Worm (Caenorhabditis elegans): ENCODE measurements around the gene Y16B4A.2.

Y16B4A.2 gene

ce11 chrX:14818464-14819259 is 47.0 kb upstream of the Y16B4A.2 start, which contains the start of gene epn-1 (continued):
- peak; percentile 76 for TF ChIP-seq lin-29 (GFP tag; IDR thresholded peaks at IDR 0.05)
- no peak for TF ChIP-seq cey-2 (tag; optimal IDR thresholded peaks at IDR 0.05; ENCODE audit: borderline replicate concordance, insufficient read depth)
- peak; percentile 84 for TF ChIP-seq lir-3 (tag; optimal IDR thresholded peaks at IDR 0.05)
- TF ChIP-seq snpc-4 (tag; optimal IDR thresholded peaks at IDR 0.05): no peak
- peak; percentile 99 for TF ChIP-seq tra-1 (GFP tag; IDR thresholded peaks at IDR 0.05)
- TF ChIP-seq dmd-8 (GFP tag; IDR thresholded peaks at IDR 0.05): no peak
- TF ChIP-seq egl-43 (GFP tag; IDR thresholded peaks at IDR 0.05): peak; percentile 94
- peak; percentile 66 for TF ChIP-seq zfp-2 (tag; optimal IDR thresholded peaks at IDR 0.05)
- TF ChIP-seq fkh-10 (GFP tag; optimal IDR thresholded peaks at IDR 0.05): peak; percentile 89
- peak; percentile 89 to 90 for TF ChIP-seq lsy-2 (tag; optimal IDR thresholded peaks at IDR 0.05)
- TF ChIP-seq hif-1 (tag; optimal IDR thresholded peaks at IDR 0.05): peak; percentile 83 to 97
- 0 out of 2 replicates have a peak, but pooled peaks have one; percentile 55 for TF ChIP-seq daf-8 (GFP tag; IDR thresholded peaks at IDR 0.05)
- peak; percentile 92 for TF ChIP-seq mxl-2 (GFP tag; conservative IDR thresholded peaks at IDR 0.05)
- TF ChIP-seq nhr-42 (GFP tag; IDR thresholded peaks at IDR 0.05): peak; percentile 95
- peak; percentile 36 for TF ChIP-seq lin-39 (tag; optimal IDR thresholded peaks at IDR 0.05)
- peak; percentile 81; the same call in 1 of the 2 replicates for TF ChIP-seq D1046.2 (GFP tag; IDR thresholded peaks at IDR 0.05)
- TF ChIP-seq nhr-25 (tag; optimal IDR thresholded peaks at IDR 0.05; ENCODE audit: borderline replicate concordance, insufficient read depth): peak; percentile 85
- no peak for TF ChIP-seq daf-19 (GFP tag; conservative IDR thresholded peaks at IDR 0.05)
- TF ChIP-seq madf-9 (GFP tag; conservative IDR thresholded peaks at IDR 0.05): peak; percentile 96
- TF ChIP-seq unc-39 (tag; optimal IDR thresholded peaks at IDR 0.05): peak; percentile 71
- TF ChIP-seq fos-1 (tag; optimal IDR thresholded peaks at IDR 0.05): no peak
- peak; percentile 48 for TF ChIP-seq nhr-111 (GFP tag; optimal IDR thresholded peaks at IDR 0.05)
- TF ChIP-seq Y5F2A.4 (GFP tag; optimal IDR thresholded peaks at IDR 0.05): peak; percentile 31
- peak in 1 of 2 experiments; percentile 50; a peak in 1 of 4 replicates for TF ChIP-seq madf-5 (GFP tag; IDR thresholded peaks at IDR 0.05)
- no peak for TF ChIP-seq ztf-11 (tag; optimal IDR thresholded peaks at IDR 0.05)
- peak; percentile 97 for TF ChIP-seq rbr-2 (tag; optimal IDR thresholded peaks at IDR 0.05)
- peak; percentile 98 for TF ChIP-seq ceh-20 (GFP tag; IDR thresholded peaks at IDR 0.05)
- TF ChIP-seq sdz-12 (GFP tag; optimal IDR thresholded peaks at IDR 0.05): peak; percentile 64
- peak; percentile 99 for TF ChIP-seq mxl-3 (GFP tag; optimal IDR thresholded peaks at IDR 0.05)
- TF ChIP-seq daf-16 (GFP tag; optimal IDR thresholded peaks at IDR 0.05): peak; percentile 84 to 95
- peak; percentile 84 for TF ChIP-seq daf-16 (tag; optimal IDR thresholded peaks at IDR 0.05)
- peak; percentile 65 for TF ChIP-seq lim-7 (GFP tag; IDR thresholded peaks at IDR 0.05)
- peak; percentile 50; the same call in 1 of the 2 replicates for TF ChIP-seq ZK337.2 (GFP tag; IDR thresholded peaks at IDR 0.05)
- no peak for TF ChIP-seq ceh-62 (tag; optimal IDR thresholded peaks at IDR 0.05)
- TF ChIP-seq egl-27 (tag; optimal IDR thresholded peaks at IDR 0.05): no peak
- no peak for TF ChIP-seq zip-11 (GFP tag; IDR thresholded peaks at IDR 0.05)
- TF ChIP-seq spr-3 (GFP tag; optimal IDR thresholded peaks at IDR 0.05): peak; percentile 84
- peak; percentile 51 for TF ChIP-seq nhr-237 (tag; optimal IDR thresholded peaks at IDR 0.05)
- peak; percentile 80 for TF ChIP-seq lin-38 (GFP tag; IDR thresholded peaks at IDR 0.05)
- TF ChIP-seq tag-97 (GFP tag; IDR thresholded peaks at IDR 0.05): no peak
- peak; percentile 74 for TF ChIP-seq F10B5.3 (tag; optimal IDR thresholded peaks at IDR 0.05)
- TF ChIP-seq unc-130 (GFP tag; optimal IDR thresholded peaks at IDR 0.05): peak; percentile 53
- TF ChIP-seq T26A8.4 (GFP tag; IDR thresholded peaks at IDR 0.05): peak; percentile 94
- peak; percentile 95 for TF ChIP-seq dve-1 (tag; optimal IDR thresholded peaks at IDR 0.05; ENCODE audit: insufficient read depth)
- no peak for TF ChIP-seq ceh-44 (GFP tag; IDR thresholded peaks at IDR 0.05)
- TF ChIP-seq unc-62 (GFP tag; optimal IDR thresholded peaks at IDR 0.05 in 1 of 2): peak in 1 of 2 experiments; percentile 100
- peak; percentile 21 for TF ChIP-seq unc-62 (tag; optimal IDR thresholded peaks at IDR 0.05)
- TF ChIP-seq mdl-1 (tag; optimal IDR thresholded peaks at IDR 0.05): peak; percentile 100
- TF ChIP-seq hmg-1.1 (GFP tag; IDR thresholded peaks at IDR 0.05): peak; percentile 99
